Worm (Caenorhabditis elegans): Measurements from ENCODE around the gene F15H10.8.

The F15H10.8 gene

DNA sequence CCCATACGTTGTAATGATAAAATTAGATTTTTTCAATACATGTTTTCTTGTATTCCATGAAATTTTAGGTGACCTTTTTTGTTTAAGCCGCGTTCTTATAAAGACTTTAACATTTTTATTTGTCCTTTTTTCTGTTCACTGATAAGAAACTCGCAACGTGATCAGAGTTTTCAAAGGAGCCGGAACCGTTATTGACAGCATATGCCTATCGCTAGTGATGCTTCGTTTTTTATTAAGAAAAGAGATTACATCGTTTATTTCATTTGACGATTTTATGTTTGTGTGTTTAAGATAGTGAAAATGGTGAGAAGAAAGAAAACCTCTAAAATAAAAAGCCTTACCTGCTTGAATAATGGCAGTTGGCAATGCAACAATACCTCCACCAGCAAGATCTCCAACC, 29.9 kb upstream of the F15H10.8 start:
- no peak for TF ChIP-seq aly-1 (tag; optimal IDR thresholded peaks at IDR 0.05)
- no peak for TF ChIP-seq hnd-1 (tag; optimal IDR thresholded peaks at IDR 0.05)
- TF ChIP-seq hmbx-1 (tag; optimal IDR thresholded peaks at IDR 0.05), result no peak
- TF ChIP-seq tbx-11 (GFP tag; IDR thresholded peaks at IDR 0.05), result no peak
- no peak for TF ChIP-seq ets-7 (tag; optimal IDR thresholded peaks at IDR 0.05)
- no peak for TF ChIP-seq scrt-1 (GFP tag; IDR thresholded peaks at IDR 0.05)
- no peak for TF ChIP-seq F13C5.2 (tag; optimal IDR thresholded peaks at IDR 0.05)
- TF ChIP-seq B0310.2 (tag; optimal IDR thresholded peaks at IDR 0.05), result no peak
- no peak for TF ChIP-seq ceh-13 (GFP tag; optimal IDR thresholded peaks at IDR 0.05)
- no peak for TF ChIP-seq ceh-36 (tag; optimal IDR thresholded peaks at IDR 0.05)
- TF ChIP-seq hmg-4 (GFP tag; optimal IDR thresholded peaks at IDR 0.05), result no peak
- TF ChIP-seq tbx-37 (GFP tag; conservative IDR thresholded peaks at IDR 0.05), result no peak
- TF ChIP-seq flt-1 (GFP tag; IDR thresholded peaks at IDR 0.05), result no peak
- no peak for TF ChIP-seq ama-1 (optimal IDR thresholded peaks at IDR 0.05)
- no peak for TF ChIP-seq sea-1 (GFP tag; conservative IDR thresholded peaks at IDR 0.05)
- TF ChIP-seq tra-4 (tag; optimal IDR thresholded peaks at IDR 0.05), result no peak
- TF ChIP-seq pes-1 (GFP tag; IDR thresholded peaks at IDR 0.05), result no peak

- TF ChIP-seq hmg-4 (GFP tag; optimal IDR thresholded peaks at IDR 0.05), result no peak
- no peak for TF ChIP-seq hnd-1 (tag; optimal IDR thresholded peaks at IDR 0.05)
- TF ChIP-seq tbx-11 (GFP tag; IDR thresholded peaks at IDR 0.05), result no peak
These were observed 25.9 kb upstream of the F15H10.8 start, which contains the start of gene tag-314 for ce11 chrV:10428608-10429007. Gene tag-314, minus strand, starts transcription at chrV:10428708.

- TF ChIP-seq ama-1 (optimal IDR thresholded peaks at IDR 0.05), result no peak
- no peak for TF ChIP-seq tra-4 (tag; optimal IDR thresholded peaks at IDR 0.05)
- TF ChIP-seq scrt-1 (GFP tag; IDR thresholded peaks at IDR 0.05), result no peak
- TF ChIP-seq pes-1 (GFP tag; IDR thresholded peaks at IDR 0.05), result no peak
- TF ChIP-seq ets-7 (tag; optimal IDR thresholded peaks at IDR 0.05), result no peak
- no peak for TF ChIP-seq hnd-1 (tag; optimal IDR thresholded peaks at IDR 0.05)
- no peak for TF ChIP-seq flt-1 (GFP tag; IDR thresholded peaks at IDR 0.05)
- TF ChIP-seq B0310.2 (tag; optimal IDR thresholded peaks at IDR 0.05), result no peak
- no peak for TF ChIP-seq tbx-37 (GFP tag; conservative IDR thresholded peaks at IDR 0.05)
- TF ChIP-seq hmbx-1 (tag; optimal IDR thresholded peaks at IDR 0.05), result no peak
- no peak for TF ChIP-seq sea-1 (GFP tag; conservative IDR thresholded peaks at IDR 0.05)
- TF ChIP-seq hmg-4 (GFP tag; optimal IDR thresholded peaks at IDR 0.05), result no peak
- TF ChIP-seq ceh-36 (tag; optimal IDR thresholded peaks at IDR 0.05), result no peak
- TF ChIP-seq tbx-11 (GFP tag; IDR thresholded peaks at IDR 0.05), result no peak
- no peak for TF ChIP-seq ceh-13 (GFP tag; optimal IDR thresholded peaks at IDR 0.05)
- TF ChIP-seq F13C5.2 (tag; optimal IDR thresholded peaks at IDR 0.05), result no peak
These were observed 23.5 kb upstream of the F15H10.8 start, which contains the start of gene apc-10 for ce11 chrV:10426253-10426652. Gene apc-10, minus strand, starts transcription at chrV:10426353.

ce11 chrV:10425098-10425497, 22.4 kb upstream of the F15H10.8 start, which contains the start of gene col-12:
Gene col-12, minus strand, starts transcription at chrV:10425198.
- TF ChIP-seq B0310.2 (tag; optimal IDR thresholded peaks at IDR 0.05), result no peak
- TF ChIP-seq ets-7 (tag; optimal IDR thresholded peaks at IDR 0.05), result no peak
- TF ChIP-seq tbx-37 (GFP tag; conservative IDR thresholded peaks at IDR 0.05), result no peak
- no peak for TF ChIP-seq tbx-11 (GFP tag; IDR thresholded peaks at IDR 0.05)
- TF ChIP-seq pes-1 (GFP tag; IDR thresholded peaks at IDR 0.05), result no peak
- TF ChIP-seq hmg-4 (GFP tag; optimal IDR thresholded peaks at IDR 0.05), result no peak
- TF ChIP-seq ceh-36 (tag; optimal IDR thresholded peaks at IDR 0.05), result no peak
- no peak for TF ChIP-seq tra-4 (tag; optimal IDR thresholded peaks at IDR 0.05)
- TF ChIP-seq hnd-1 (tag; optimal IDR thresholded peaks at IDR 0.05), result no peak
- no peak for TF ChIP-seq F13C5.2 (tag; optimal IDR thresholded peaks at IDR 0.05)
- TF ChIP-seq ama-1 (optimal IDR thresholded peaks at IDR 0.05), result no peak
- TF ChIP-seq scrt-1 (GFP tag; IDR thresholded peaks at IDR 0.05), result no peak
- TF ChIP-seq hmbx-1 (tag; optimal IDR thresholded peaks at IDR 0.05), result no peak
- no peak for TF ChIP-seq aly-1 (tag; optimal IDR thresholded peaks at IDR 0.05)
- TF ChIP-seq ceh-13 (GFP tag; optimal IDR thresholded peaks at IDR 0.05), result no peak
- TF ChIP-seq flt-1 (GFP tag; IDR thresholded peaks at IDR 0.05), result no peak
- no peak for TF ChIP-seq sea-1 (GFP tag; conservative IDR thresholded peaks at IDR 0.05)

ce11 chrV:10423511-10423910, 20.8 kb upstream of the F15H10.8 start:
- no peak for TF ChIP-seq sea-1 (GFP tag; conservative IDR thresholded peaks at IDR 0.05)
- TF ChIP-seq B0310.2 (tag; optimal IDR thresholded peaks at IDR 0.05), result no peak
- no peak for TF ChIP-seq ets-7 (tag; optimal IDR thresholded peaks at IDR 0.05)
- no peak for TF ChIP-seq flt-1 (GFP tag; IDR thresholded peaks at IDR 0.05)
- TF ChIP-seq ceh-36 (tag; optimal IDR thresholded peaks at IDR 0.05), result no peak
- TF ChIP-seq tra-4 (tag; optimal IDR thresholded peaks at IDR 0.05), result no peak
- no peak for TF ChIP-seq tbx-37 (GFP tag; conservative IDR thresholded peaks at IDR 0.05)
- TF ChIP-seq scrt-1 (GFP tag; IDR thresholded peaks at IDR 0.05), result no peak
- TF ChIP-seq hmbx-1 (tag; optimal IDR thresholded peaks at IDR 0.05), result no peak
- TF ChIP-seq ceh-13 (GFP tag; optimal IDR thresholded peaks at IDR 0.05), result no peak
- no peak for TF ChIP-seq ama-1 (optimal IDR thresholded peaks at IDR 0.05)
- no peak for TF ChIP-seq F13C5.2 (tag; optimal IDR thresholded peaks at IDR 0.05)
- TF ChIP-seq pes-1 (GFP tag; IDR thresholded peaks at IDR 0.05), result no peak
- TF ChIP-seq aly-1 (tag; optimal IDR thresholded peaks at IDR 0.05), result no peak
- TF ChIP-seq hnd-1 (tag; optimal IDR thresholded peaks at IDR 0.05), result no peak

- TF ChIP-seq ama-1 (optimal IDR thresholded peaks at IDR 0.05), result no peak
These were observed 19.1 kb upstream of the F15H10.8 start, which contains the start of gene col-13 for ce11 chrV:10421802-10422201. Gene col-13, minus strand, starts transcription at chrV:10421902.

ce11 chrV:10418961-10419360, 16.3 kb upstream of the F15H10.8 start, which contains the start of gene F15H10.5:
Gene F15H10.5, minus strand, starts transcription at chrV:10419061.
- TF ChIP-seq tbx-11 (GFP tag; IDR thresholded peaks at IDR 0.05) (no peak), tbx-37 (GFP tag; conservative IDR thresholded peaks at IDR 0.05) (no peak), hnd-1 (tag; optimal IDR thresholded peaks at IDR 0.05) (no peak), sea-1 (GFP tag; conservative IDR thresholded peaks at IDR 0.05) (no peak), hmg-4 (GFP tag; optimal IDR thresholded peaks at IDR 0.05) (no peak), ceh-13 (GFP tag; optimal IDR thresholded peaks at IDR 0.05) (no peak), ama-1 (optimal IDR thresholded peaks at IDR 0.05) (no peak), aly-1 (tag; optimal IDR thresholded peaks at IDR 0.05) (no peak), scrt-1 (GFP tag; IDR thresholded peaks at IDR 0.05) (no peak), tra-4 (tag; optimal IDR thresholded peaks at IDR 0.05) (no peak), flt-1 (GFP tag; IDR thresholded peaks at IDR 0.05) (no peak), hmbx-1 (tag; optimal IDR thresholded peaks at IDR 0.05) (no peak), B0310.2 (tag; optimal IDR thresholded peaks at IDR 0.05) (no peak), pes-1 (GFP tag; IDR thresholded peaks at IDR 0.05) (no peak), F13C5.2 (tag; optimal IDR thresholded peaks at IDR 0.05) (no peak), ets-7 (tag; optimal IDR thresholded peaks at IDR 0.05) (no peak), ceh-36 (tag; optimal IDR thresholded peaks at IDR 0.05) (no peak)

Data from whole organism, early embryonic.